Worm (Caenorhabditis elegans) whole organism, L3 larva: ENCODE measurements around the gene Y39B6A.9.

Experiments
- aly-2 ChIP-seq: fragments of 150-350 bp; optimal IDR thresholded peaks from 2 replicates; lab custom pipeline; 2014; ENCODE audit warnings: missing biosample characterization, missing genetic modification characterization
- ama-1 ChIP-seq: fragments of 150-350 bp; optimal IDR thresholded peaks from 2 replicates; lab custom pipeline; 2018
- ceh-28 ChIP-seq: fragments of 150-350 bp; optimal IDR thresholded peaks from 2 replicates; lab custom pipeline; 2014; ENCODE audit warnings: missing biosample characterization, missing genetic modification reagents, missing genetic modification characterization
- elt-1 ChIP-seq: fragments of 150-350 bp; optimal IDR thresholded peaks from 2 replicates; lab custom pipeline; 2014; ENCODE audit warnings: missing biosample characterization, missing genetic modification characterization
- mdl-1 ChIP-seq: fragments of 150-350 bp; optimal IDR thresholded peaks from 2 replicates; lab custom pipeline; 2014; ENCODE audit warnings: missing biosample characterization, missing genetic modification characterization
- mml-1 ChIP-seq: fragments of 150-350 bp; sonication (generic microtip); optimal IDR thresholded peaks from 3 replicates; lab custom pipeline; 2014; ENCODE audit warnings: missing biosample characterization, missing genetic modification characterization
- nfya-1 ChIP-seq: sonication (generic microtip); optimal IDR thresholded peaks from 2 replicates; lab custom pipeline; 2017; ENCODE audit warnings: missing genetic modification characterization, mild to moderate bottlenecking, missing compliant biosample characterization, antibody characterized with exemption, moderate library complexity; ENCODE audit not compliant: insufficient read depth
- pha-4 ChIP-seq: fragments of 150-350 bp; optimal IDR thresholded peaks from 2 replicates; lab custom pipeline; 2014; ENCODE audit warnings: missing biosample characterization, missing genetic modification reagents, missing genetic modification characterization
- sea-2 ChIP-seq: fragments of 150-350 bp; sonication (generic microtip); optimal IDR thresholded peaks from 4 replicates; lab custom pipeline; 2014; ENCODE audit warnings: missing biosample characterization, missing genetic modification reagents, missing genetic modification characterization
- snpc-4 ChIP-seq: fragments of 150-350 bp; optimal IDR thresholded peaks from 2 replicates; lab custom pipeline; 2014; ENCODE audit warnings: missing biosample characterization, missing genetic modification characterization
- unc-39 ChIP-seq: sonication (generic microtip); optimal IDR thresholded peaks from 4 replicates; lab custom pipeline; 2017; ENCODE audit warnings: missing biosample characterization, missing genetic modification characterization
- zag-1 ChIP-seq: fragments of 150-350 bp; optimal IDR thresholded peaks from 2 replicates; lab custom pipeline; 2014; ENCODE audit warnings: missing biosample characterization, missing genetic modification characterization

- TF ChIP-seq aly-2, result no peak
- TF ChIP-seq pha-4, result no peak
- TF ChIP-seq elt-1 (tag; lab: Kevin White, UChicago), result no peak
- no peak for TF ChIP-seq snpc-4 (tag; lab: Kevin White, UChicago)
- TF ChIP-seq ama-1 (lab: Kevin White, UChicago), result no peak
- TF ChIP-seq ceh-28 (tag; lab: Kevin White, UChicago), result no peak
- no peak for TF ChIP-seq unc-39 (tag; lab: Kevin White, UChicago)
- TF ChIP-seq sea-2 (GFP tag; lab: Kevin White, UChicago), result no peak
- TF ChIP-seq mml-1 (tag; lab: Kevin White, UChicago), result no peak
- no peak for TF ChIP-seq mdl-1 (tag; lab: Kevin White, UChicago)
- no peak for TF ChIP-seq zag-1 (tag; lab: Kevin White, UChicago)
- TF ChIP-seq nfya-1 (tag; lab: Kevin White, UChicago), result no peak
These were observed 18.0 kb upstream of the Y39B6A.9 start, which contains the start of gene pro-3 for ce11 chrV:19118312-19118711.
